Worm (Caenorhabditis elegans) whole organism, young adult: ENCODE measurements around the gene F36H1.3.

ENCODE experiments used
- B0035.1 ChIP-seq: sonication (generic microtip); optimal IDR thresholded peaks from 2 replicates; lab custom pipeline; 2016; ENCODE audit warnings: missing genetic modification characterization, mild to moderate bottlenecking, missing compliant biosample characterization, missing genotype, missing genetic modification reagents
- F22D6.2 ChIP-seq: sonication (generic microtip); optimal IDR thresholded peaks from 2 replicates; lab custom pipeline; 2016; ENCODE audit warnings: mild to moderate bottlenecking, missing genetic modification characterization, missing compliant biosample characterization
- F52B5.7 ChIP-seq: sonication (generic microtip); optimal IDR thresholded peaks from 2 replicates; lab custom pipeline; 2016; ENCODE audit warnings: mild to moderate bottlenecking, missing genetic modification characterization, missing compliant biosample characterization
- F57C9.4 ChIP-seq: sonication (generic microtip); optimal IDR thresholded peaks from 2 replicates; lab custom pipeline; 2017; ENCODE audit warnings: mild to moderate bottlenecking, missing genetic modification characterization, missing compliant biosample characterization
- Y53F4B.3 ChIP-seq: fragments of 200-800 bp; sonication (Bioruptor generic); IDR thresholded peaks from 2 replicates; pipeline ENCODE4 v1.3.6; 2022; ENCODE audit warnings: missing genetic modification reagents, missing genetic modification characterization, missing compliant biosample characterization
- atf-7 ChIP-seq: sonication (generic microtip); optimal IDR thresholded peaks from 2 replicates; lab custom pipeline; 2017; ENCODE audit warnings: mild to moderate bottlenecking, missing genetic modification characterization, missing compliant biosample characterization
- ceh-40 ChIP-seq: fragments of 200-800 bp; sonication (Bioruptor generic); IDR thresholded peaks from 2 replicates; pipeline ENCODE4 v1.3.6; 2022; ENCODE audit warnings: missing genetic modification characterization, missing compliant biosample characterization
- ceh-58 ChIP-seq: fragments of 200-800 bp; sonication (Bioruptor generic); IDR thresholded peaks from 2 replicates; pipeline ENCODE4 v1.3.6; 2022; ENCODE audit warnings: missing genetic modification characterization, missing compliant biosample characterization
- him-1 ChIP-seq: sonication (generic microtip); optimal IDR thresholded peaks from 2 replicates; lab custom pipeline; 2016; ENCODE audit warnings: missing genotype, missing genetic modification reagents, missing genetic modification characterization, missing compliant biosample characterization
- let-526 ChIP-seq: fragments of 200-800 bp; sonication (Bioruptor generic); IDR thresholded peaks from 2 replicates; pipeline ENCODE4 v1.3.6; 2022; ENCODE audit warnings: missing genetic modification reagents, missing genetic modification characterization, missing compliant biosample characterization
- lin-40 ChIP-seq: sonication (generic microtip); optimal IDR thresholded peaks from 2 replicates; lab custom pipeline; 2016; ENCODE audit warnings: missing genetic modification characterization, mild to moderate bottlenecking, missing compliant biosample characterization, missing genotype, missing genetic modification reagents
- mes-4 ChIP-seq: sonication (generic microtip); optimal IDR thresholded peaks from 2 replicates; lab custom pipeline; 2016; ENCODE audit warnings: missing genotype, missing genetic modification characterization, missing compliant biosample characterization
- mxl-1 ChIP-seq: sonication (generic microtip); optimal IDR thresholded peaks from 2 replicates; lab custom pipeline; 2016; ENCODE audit warnings: missing genetic modification characterization, missing compliant biosample characterization
- nhr-27 ChIP-seq: fragments of 200-800 bp; sonication (Bioruptor generic); optimal IDR thresholded peaks from 2 replicates; lab custom pipeline; 2018; ENCODE audit warnings: mild to moderate bottlenecking, missing genetic modification characterization, moderate library complexity, missing compliant biosample characterization
- nhr-90 ChIP-seq: sonication (generic microtip); optimal IDR thresholded peaks from 2 replicates; lab custom pipeline; 2016; ENCODE audit warnings: missing genotype, mild to moderate bottlenecking, missing genetic modification characterization, missing compliant biosample characterization
- repo-1 ChIP-seq: sonication (generic microtip); optimal IDR thresholded peaks from 2 replicates; lab custom pipeline; 2017; ENCODE audit warnings: mild to moderate bottlenecking, missing genetic modification characterization, missing compliant biosample characterization
- somi-1 ChIP-seq: fragments of 200-800 bp; sonication (Bioruptor generic); optimal IDR thresholded peaks from 2 replicates; lab custom pipeline; 2018; ENCODE audit warnings: mild to moderate bottlenecking, missing genetic modification characterization, missing compliant biosample characterization
- tbp1 ChIP-seq: fragments of 200-800 bp; sonication (Bioruptor generic); optimal IDR thresholded peaks from 2 replicates; lab custom pipeline; 2018; ENCODE audit warnings: mild to moderate bottlenecking, missing genetic modification characterization, missing compliant biosample characterization
- tbx-9 ChIP-seq: sonication (generic microtip); optimal IDR thresholded peaks from 2 replicates; lab custom pipeline; 2016; ENCODE audit warnings: borderline replicate concordance, missing genetic modification characterization, inconsistent platforms, missing compliant biosample characterization
- tlf-1 ChIP-seq: fragments of 200-800 bp; sonication (Bioruptor generic); optimal IDR thresholded peaks from 2 replicates; lab custom pipeline; 2018; ENCODE audit warnings: mild to moderate bottlenecking, missing genetic modification characterization, missing compliant biosample characterization

F36H1.3 gene

DNA sequence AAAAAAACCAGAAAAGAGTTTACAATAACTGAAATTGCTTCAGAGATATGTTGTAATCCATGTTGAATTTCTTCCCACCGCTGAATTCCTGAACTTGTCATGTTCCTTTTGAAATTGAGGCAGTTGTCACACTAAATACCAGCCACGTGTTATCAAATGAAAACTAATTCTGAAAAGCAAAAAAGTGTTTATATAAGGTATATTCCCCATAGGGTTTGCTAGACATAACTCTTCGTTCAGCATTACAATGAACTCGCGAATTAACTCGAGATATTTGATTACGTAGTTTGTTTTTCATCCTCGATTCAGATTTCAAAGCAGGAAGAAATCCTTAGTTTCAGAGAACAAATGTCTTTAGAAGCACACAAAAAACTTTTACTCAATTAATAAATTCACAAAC lies 50.3 kb downstream of the F36H1.3 start, which contains the start of gene str-3:
Gene str-3, minus strand, starts transcription at position 101 of the 400 bp plus-strand sequence.
- TF ChIP-seq F22D6.2: no peak
- no peak for TF ChIP-seq repo-1 (tag; lab: Kevin White, UChicago)
- no peak for TF ChIP-seq him-1
- TF ChIP-seq tlf-1 (GFP tag; lab: Kevin White, UChicago): no peak
- no peak for TF ChIP-seq somi-1 (GFP tag; lab: Kevin White, UChicago)
- no peak for TF ChIP-seq F52B5.7
- no peak for TF ChIP-seq ceh-40 (GFP tag; lab: Robert Waterston, UW)
- TF ChIP-seq F57C9.4 (tag; lab: Kevin White, UChicago): no peak
- TF ChIP-seq ceh-58: no peak
- TF ChIP-seq tbp1 (GFP tag; lab: Kevin White, UChicago): no peak
- no peak for TF ChIP-seq let-526 (GFP tag; lab: Robert Waterston, UW)
- TF ChIP-seq tbx-9 (tag; lab: Kevin White, UChicago): no peak
- no peak for TF ChIP-seq mxl-1
- TF ChIP-seq B0035.1 (tag; lab: Kevin White, UChicago): no peak
- TF ChIP-seq nhr-27 (tag; lab: Kevin White, UChicago): no peak
- TF ChIP-seq lin-40 (tag; lab: Kevin White, UChicago): no peak
- no peak for TF ChIP-seq atf-7 (tag; lab: Kevin White, UChicago)
- no peak for TF ChIP-seq mes-4 (tag; lab: Kevin White, UChicago)
- TF ChIP-seq, all 124 proteins: peak for 0

ce11 chrIV:11101383-11101782 lies 51.5 kb downstream of the F36H1.3 start, which contains the start of gene srlf-18:
TSS of gene srlf-18 (minus strand) at chrIV:11101483.
- TF ChIP-seq nhr-90 (tag; lab: Kevin White, UChicago): no peak
- no peak for TF ChIP-seq Y53F4B.3
